Fruit fly (Drosophila melanogaster) ovary, adult (tissue): Measurements from ENCODE around the gene Pfdn2.

Source experiments
- CG17801 ChIP-seq: fragments of 200-800 bp; optimal IDR thresholded peaks from 2 replicates; lab custom pipeline; 2019; ENCODE audit warnings: missing biosample characterization, mild to moderate bottlenecking, missing genetic modification characterization, moderate library complexity; ENCODE audit not compliant: partially characterized antibody

Gene Pfdn2

DNA sequence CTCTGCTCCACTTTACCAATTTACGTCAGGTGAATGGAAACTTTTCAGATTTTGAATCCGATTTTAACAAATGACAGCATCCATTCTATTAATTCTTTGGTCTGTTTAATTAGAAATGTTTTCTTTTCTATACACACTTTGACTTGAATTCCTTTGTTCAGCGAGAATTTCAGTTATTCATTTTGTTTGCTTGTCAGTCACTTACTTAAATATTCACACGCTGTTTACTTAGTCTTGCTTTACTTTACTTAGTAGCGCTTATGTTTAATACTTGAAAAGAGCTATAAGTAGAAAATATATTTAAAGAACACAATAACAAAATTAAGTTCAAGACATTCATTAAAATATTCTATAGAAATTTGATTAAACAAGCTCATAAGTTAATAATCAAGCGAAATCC, 33.2 kb upstream of the Pfdn2 start, which contains the start of gene CG32073:
Gene CG32073, minus strand, starts transcription at position 151 of the 400 bp plus-strand sequence.
- no peak for TF ChIP-seq CG17801 (GFP tag; lab: Kevin White, UChicago)

DNA sequence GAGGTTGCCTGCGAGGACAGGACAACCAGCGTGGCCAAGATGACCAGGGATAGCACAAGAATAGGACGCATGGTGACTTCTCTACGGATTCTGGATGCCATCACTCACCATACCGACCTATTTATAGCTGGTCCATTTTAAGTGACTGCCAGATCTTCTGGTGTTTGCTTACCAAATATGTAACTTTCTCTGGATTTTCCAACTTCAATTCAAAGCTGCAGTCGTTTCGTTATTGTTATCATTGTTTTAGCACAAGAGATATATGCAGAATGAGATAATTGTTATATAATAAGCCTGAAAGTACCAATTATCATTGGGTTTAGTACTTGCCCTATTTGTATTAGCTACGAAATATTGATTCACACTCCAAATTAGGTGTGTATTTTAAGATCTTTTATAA, 29.6 kb upstream of the Pfdn2 start, which contains the start of gene CG32071:
Gene CG32071, minus strand, starts transcription at position 101 of the 400 bp plus-strand sequence.
- TF ChIP-seq CG17801 (GFP tag; lab: Kevin White, UChicago) = no peak

DNA sequence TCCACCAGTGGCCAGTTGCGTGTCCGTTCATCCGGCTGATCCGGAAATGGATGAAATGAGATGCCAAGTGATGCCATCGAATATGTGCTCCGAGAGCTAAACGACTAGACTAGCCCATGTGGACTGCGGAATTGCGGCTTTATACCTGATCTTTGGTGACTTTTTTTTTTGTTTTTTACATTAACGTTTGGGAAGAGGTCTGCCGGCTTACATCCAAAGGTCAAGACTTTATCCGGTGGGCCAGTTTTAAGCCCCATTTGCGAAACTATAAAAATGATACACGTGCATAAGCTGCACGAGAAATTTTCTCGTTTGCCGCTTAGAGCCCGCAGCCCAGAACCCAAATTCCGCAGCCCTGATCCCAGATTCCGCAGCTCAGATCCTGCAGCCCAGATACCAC, 28.7 kb upstream of the Pfdn2 start, which contains the start of gene Elo68alpha:
Gene Elo68alpha, minus strand, starts transcription at position 101 of the 400 bp plus-strand sequence.
- no peak for TF ChIP-seq CG17801 (GFP tag; lab: Kevin White, UChicago)

DNA sequence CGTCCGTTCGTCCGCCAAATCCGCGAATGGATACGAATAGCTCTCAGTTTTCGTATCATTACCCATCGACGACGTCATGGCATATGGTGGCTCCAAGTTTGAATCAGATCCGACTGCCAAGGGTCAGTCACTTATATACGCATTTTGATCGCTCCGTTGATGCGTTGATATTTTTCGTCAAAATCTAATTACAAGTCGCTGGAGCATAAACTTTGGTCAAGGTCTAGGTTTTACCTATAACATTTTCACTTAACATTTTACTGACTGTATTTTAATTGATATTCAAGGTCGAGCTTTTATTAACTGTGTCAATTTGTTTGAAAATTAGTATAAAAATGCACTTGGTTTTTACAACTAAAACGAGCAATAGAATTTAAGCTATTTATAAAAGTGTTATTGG, 27.4 kb upstream of the Pfdn2 start, which contains the start of gene Elo68beta:
Gene Elo68beta, minus strand, starts transcription at position 101 of the 400 bp plus-strand sequence.
- no peak for TF ChIP-seq CG17801 (GFP tag; lab: Kevin White, UChicago)

DNA sequence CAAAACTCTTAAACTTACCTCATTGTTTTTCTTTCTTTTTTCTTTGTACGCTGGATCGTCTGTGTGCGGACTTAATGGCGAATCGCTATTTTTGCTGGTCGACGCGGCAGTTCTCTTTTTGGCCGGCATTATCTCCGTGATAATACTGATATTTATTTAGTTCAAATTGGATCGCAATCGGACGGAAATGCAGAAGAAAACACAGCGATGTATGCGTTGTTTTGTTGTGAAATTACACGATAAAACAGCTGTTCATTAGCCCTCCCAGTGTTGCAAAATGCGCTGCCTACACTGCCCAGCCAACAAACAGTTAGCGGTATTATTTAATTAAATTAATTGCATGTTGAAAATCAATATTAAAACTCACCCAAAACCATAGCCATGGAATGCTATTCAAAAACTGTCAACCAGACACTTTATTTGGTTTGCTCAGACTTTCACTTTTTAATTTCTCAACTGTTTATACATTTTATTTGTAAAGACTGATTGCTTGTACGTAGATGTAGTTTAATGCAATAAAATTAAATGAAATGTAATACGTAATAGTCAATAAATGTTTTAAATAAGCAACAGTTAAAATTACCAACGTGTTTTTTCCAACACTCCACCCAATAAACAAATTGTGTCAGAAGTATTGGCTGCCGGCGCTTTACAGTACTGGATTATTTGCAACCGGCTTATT, 23.9 kb upstream of the Pfdn2 start, which contains the start of the genes Irbp18 and APP-BP1:
Gene Irbp18, minus strand, starts transcription at position 205 of the 682 bp plus-strand sequence.
Gene APP-BP1, plus strand, starts transcription at position 431 of the 682 bp plus-strand sequence.
- peak; percentile 91 for TF ChIP-seq CG17801 (GFP tag; lab: Kevin White, UChicago)

DNA sequence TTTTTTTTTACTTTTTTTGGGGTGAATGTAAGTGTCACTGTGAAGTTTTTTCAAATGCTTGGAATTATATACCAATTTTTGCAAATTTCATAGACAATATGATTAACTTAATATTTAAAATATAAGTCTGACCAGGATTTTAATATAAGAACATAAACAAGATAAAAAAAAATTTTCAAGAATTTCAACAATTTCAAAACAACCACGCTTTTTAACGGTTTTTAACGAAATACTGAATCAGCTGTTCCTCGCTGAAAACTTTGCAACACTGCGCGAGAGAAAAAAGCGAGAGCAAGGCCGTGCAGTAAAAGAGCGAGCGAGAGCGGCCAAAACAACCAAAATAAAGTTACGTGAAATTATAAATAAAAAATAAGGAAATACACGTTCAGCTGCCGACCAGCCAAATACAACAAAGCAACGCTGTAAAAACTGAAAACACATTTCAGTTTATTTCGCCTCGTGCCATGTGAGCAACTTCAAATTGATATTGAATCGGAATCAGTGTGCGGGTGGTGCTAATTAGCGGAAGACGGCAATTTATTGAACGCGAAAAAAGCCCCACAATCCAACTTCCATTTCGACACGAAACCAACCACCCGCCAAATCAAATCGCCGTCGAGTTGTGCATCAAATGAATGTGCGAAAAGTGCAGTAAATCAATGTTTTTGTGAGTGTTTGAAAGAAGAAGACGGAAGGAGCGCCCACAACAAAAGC, 22.2 kb upstream of the Pfdn2 start, which contains the start of the genes CG46439, Iyd and CG33947:
Gene CG46439, minus strand, starts transcription at position 51 of the 714 bp plus-strand sequence.
Gene Iyd, minus strand, starts transcription at position 51 of the 714 bp plus-strand sequence.
Gene CG33947, plus strand, starts transcription at position 302 of the 714 bp plus-strand sequence.
- TF ChIP-seq CG17801 (GFP tag; lab: Kevin White, UChicago) = peak; percentile 92

DNA sequence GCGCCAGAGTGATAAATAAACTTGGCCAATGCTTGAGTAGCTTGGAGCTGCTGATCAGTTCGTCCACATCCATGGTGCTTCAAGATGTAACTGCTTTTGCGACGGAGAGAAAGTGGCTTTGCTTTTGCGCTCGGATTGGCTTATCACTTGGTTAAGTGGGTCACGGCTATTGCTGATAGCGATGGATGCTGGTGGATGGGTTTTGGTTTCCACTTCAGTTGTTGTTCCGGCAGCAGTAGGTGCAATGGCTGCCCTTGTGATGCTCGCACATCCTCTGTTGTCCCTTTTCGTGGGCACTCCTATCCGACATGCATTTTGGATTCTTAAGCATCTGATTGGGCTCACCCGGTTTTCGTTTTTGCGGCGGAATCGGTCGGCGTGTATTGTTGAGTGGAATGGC, 20.1 kb upstream of the Pfdn2 start:
- TF ChIP-seq CG17801 (GFP tag; lab: Kevin White, UChicago) = no peak

DNA sequence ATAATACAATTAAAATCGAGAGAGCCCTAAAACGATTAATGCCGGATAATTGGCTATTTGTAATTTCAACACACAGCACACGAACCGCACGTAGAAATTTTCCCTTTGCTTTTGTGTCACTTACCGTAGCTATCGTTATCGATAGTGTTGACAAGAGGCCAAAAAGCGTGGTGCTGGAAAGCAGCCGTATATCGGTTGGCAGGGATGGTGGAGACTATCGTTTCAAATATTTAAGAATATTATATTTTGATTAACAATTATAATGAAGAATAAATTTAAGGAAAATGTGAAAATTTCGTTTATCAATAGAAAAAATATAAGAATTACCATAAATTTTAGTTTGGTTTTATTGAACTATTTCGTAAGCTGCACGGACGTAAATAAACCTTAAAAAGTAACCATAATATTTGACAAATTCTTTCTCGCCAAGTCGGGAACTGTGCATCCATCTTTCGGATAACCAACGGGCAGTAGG, 18.9 kb upstream of the Pfdn2 start, which contains the start of gene JIL-1:
Gene JIL-1, minus strand, starts transcription at position 148 of the 475 bp plus-strand sequence.
- TF ChIP-seq CG17801 (GFP tag; lab: Kevin White, UChicago) = peak; percentile 54

DNA sequence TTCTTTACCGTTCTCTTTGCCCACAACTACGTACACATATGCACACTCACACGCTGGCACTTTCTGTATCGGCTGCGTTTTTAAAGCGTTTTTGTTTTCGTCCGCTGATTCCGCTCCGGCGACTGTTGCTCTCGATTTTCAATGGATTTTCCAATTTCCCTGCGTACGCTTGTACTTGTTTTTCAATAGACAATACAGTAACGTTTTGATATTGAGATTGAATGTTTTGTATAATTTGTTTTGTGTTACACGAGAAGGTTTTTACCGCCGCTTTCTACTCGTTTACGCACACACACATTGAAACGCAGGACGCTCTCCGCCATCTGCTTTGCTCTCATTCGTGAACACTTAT, 18.4 kb upstream of the Pfdn2 start:
- TF ChIP-seq CG17801 (GFP tag; lab: Kevin White, UChicago) = no peak

DNA sequence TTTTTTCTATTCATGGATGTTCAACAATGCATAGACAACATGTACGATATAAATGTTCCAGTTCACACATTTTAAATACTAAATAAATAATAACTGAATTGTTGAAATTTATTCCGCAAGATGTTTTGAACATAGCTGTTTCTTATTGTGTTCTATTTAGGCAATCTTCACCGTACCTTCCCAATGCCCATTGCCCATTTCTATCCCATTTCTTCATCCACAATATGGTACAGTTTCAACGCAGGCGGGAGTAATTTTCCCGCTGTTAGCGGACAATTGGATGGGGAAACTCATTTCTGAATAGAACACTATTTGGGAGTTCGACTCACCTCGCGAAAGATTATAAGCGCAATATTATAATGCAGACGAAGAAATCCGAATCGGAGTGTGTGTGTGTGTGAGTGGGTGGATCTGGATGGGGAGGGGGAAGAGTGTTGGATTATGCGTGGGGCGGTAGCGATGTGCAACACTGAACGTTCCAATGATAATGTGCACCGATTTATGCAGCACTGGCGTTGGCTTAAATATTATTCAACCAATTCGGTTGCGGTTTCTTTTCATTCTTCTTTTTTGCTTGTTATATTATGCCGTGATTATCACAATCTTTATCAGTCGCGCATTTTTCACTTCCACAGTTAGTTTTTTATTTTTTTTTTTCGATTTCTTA, 17.9 kb upstream of the Pfdn2 start:
- TF ChIP-seq CG17801 (GFP tag; lab: Kevin White, UChicago) = peak; percentile 56

DNA sequence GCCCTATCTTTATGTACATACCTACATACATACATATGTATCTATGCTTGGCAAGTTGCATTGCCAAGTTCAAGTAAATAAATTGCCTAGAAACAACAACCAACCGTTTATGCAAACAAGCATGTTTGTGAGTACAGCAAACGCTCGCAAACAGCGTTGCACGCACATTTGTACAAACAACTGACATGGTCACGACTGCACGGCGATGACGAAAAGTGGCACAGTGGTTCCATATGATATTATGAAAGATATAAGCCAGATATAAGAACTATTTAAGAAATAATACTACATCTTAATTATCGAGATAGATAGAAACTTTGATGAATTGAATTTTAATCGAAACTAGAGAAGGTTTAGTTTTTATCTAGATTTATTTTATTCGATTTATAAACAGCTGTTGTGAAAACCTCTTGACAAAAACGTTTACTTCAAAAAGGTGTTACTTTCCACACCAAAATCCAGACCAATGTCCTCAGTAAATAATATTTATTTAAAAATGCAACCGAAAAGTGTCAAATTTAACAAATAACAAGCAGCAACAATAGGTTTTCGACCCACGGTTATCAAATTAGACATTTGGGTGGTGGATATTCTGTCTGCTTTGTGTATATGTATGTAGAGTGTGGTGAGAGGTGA, 15.7 kb upstream of the Pfdn2 start:
- peak; percentile 51 for TF ChIP-seq CG17801 (GFP tag; lab: Kevin White, UChicago)

DNA sequence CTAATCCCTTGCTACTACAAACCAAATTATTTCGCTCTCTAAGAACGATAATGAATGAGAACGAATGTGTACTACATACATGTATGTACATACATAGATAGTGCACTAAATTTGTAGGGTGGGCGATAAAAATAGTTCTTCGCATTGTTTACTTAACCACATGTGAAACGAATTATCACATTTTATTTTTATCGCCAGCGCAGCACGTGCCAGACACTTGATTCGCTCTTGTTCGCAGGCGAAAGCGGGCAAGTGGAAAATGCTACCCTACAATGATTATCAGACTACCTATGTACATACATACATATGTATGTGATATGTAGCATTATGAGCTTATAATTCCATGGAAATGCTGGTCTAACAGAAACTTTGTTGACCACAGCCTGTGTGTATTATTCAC, 11.6 kb upstream of the Pfdn2 start:
- TF ChIP-seq CG17801 (GFP tag; lab: Kevin White, UChicago) = no peak

DNA sequence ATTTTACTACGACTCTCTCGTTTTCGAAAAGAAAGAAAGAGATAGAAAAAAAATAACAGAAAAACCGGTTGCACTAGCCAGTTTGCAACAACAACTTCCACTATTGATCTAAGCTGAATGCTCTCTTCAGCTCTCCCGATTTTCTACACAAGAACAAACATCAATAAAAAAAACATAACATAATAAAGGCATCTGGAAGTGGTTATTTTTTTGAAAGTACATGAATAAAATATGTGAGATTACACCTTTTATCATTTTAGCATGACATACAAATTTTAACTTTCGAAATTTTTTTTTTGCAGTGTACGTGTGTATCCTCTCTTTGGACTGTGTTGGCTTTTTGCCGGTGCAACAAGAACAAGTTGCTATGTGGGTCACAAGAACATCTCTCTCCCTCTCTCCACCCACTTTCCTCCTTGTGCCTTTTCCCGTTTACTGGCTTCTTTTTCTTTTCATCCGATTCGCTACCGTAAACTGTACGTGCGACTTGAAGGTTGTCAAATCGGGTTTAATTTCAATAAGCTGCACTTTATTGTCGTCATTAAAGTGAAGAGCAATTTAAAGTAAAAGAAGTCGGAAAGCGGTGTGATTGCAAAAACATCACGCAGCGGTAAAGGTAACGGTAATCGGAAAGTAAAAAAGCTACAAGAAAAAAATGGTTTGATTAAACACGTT, 10.5 kb upstream of the Pfdn2 start:
- TF ChIP-seq CG17801 (GFP tag; lab: Kevin White, UChicago) = peak; percentile 93
